Fruit fly (Drosophila melanogaster): Measurements from ENCODE around the gene CG14259.
A peak's percentile ranks its signal among the peaks of the same experiment; 100 is the strongest.

CG14259 gene

DNA sequence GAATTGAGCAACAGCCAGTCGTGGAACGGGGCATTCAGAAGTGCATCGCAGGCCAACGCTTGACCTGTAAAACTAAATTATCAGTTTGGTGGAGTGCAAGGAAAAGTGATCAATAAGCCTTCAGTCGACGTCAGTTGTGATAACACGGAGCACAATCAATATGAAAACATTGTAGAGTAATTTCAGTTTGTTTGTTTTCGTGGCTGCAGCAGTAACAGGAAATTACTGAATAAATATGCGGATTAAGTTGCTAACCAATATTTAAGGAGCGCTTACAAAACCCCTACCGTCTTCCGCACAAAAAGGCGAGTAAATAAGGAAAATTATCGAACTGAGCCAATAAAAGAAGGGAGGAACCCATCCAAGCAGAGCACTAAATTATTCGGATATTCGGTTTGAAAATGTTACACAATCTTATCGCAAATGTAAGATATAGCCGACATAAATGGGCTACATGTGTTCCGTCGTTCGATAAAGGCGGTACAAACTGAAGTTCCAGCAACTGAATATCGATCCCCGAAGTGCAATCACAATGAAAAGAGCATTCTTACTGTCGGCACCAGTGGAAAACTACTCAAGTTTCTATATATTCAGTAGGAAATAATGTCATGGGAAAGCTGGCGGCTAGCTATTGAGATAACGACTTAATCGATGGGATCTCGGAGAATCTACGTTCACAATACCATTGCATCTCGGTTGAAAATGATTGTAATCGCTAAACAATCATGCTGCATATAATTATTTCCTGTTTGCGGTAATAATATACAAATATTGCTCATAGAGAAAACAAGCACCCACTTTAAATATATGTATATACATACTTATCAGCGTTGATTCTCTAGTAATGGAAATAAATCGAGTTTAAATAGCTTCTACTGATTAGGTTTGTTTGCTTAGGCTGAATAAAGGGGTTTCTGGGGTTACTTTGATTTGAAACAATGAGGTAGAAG, 41.6 kb downstream of the CG14259 start (continued):
- TF ChIP-seq Ets97D (GFP tag; optimal IDR thresholded peaks at IDR 0.05) (no peak), Ets65A (GFP tag) (no peak), CG14441 (GFP tag; IDR thresholded peaks at IDR 0.05) (peak; percentile 34; the same call in 1 of the 2 replicates), CG31388 (GFP tag; optimal IDR thresholded peaks at IDR 0.05) (no peak), Atf-2 (GFP tag; optimal IDR thresholded peaks at IDR 0.05) (peak; percentile 58), Ssrp (tag; optimal IDR thresholded peaks at IDR 0.05) (no peak), CG4360 (GFP tag; IDR thresholded peaks at IDR 0.05) (peak; percentile 60), Hr51 (GFP tag; optimal IDR thresholded peaks at IDR 0.05) (peak; percentile 34 to 38), sim (GFP tag; IDR thresholded peaks at IDR 0.05) (peak; percentile 62; the same call in 1 of the 2 replicates), schlank (tag; optimal IDR thresholded peaks at IDR 0.05) (peak; percentile 7), CG6254 (GFP tag; optimal IDR thresholded peaks at IDR 0.05) (peak; percentile 54), Elba2 (GFP tag; optimal IDR thresholded peaks at IDR 0.05) (no peak), Poxn (GFP tag; IDR thresholded peaks at IDR 0.05) (no peak), Oaz (GFP tag; IDR thresholded peaks at IDR 0.05) (0 out of 2 replicates have a peak, but pooled peaks have one; percentile 28), CG18764 (GFP tag; optimal IDR thresholded peaks at IDR 0.05) (peak; percentile 79), Neu2 (GFP tag; optimal IDR thresholded peaks at IDR 0.05; ENCODE audit: borderline replicate concordance) (no peak), CG7928 (GFP tag; optimal IDR thresholded peaks at IDR 0.05) (no peak), CG10979 (tag; optimal IDR thresholded peaks at IDR 0.05) (peak; percentile 40), cad (GFP tag; optimal IDR thresholded peaks at IDR 0.05) (no peak), ewg (GFP tag; optimal IDR thresholded peaks at IDR 0.05) (peak; percentile 35), wor (GFP tag; IDR thresholded peaks at IDR 0.05) (no peak), pfk (GFP tag; optimal IDR thresholded peaks at IDR 0.05) (peak; percentile 21), phol (tag; optimal IDR thresholded peaks at IDR 0.05) (peak; percentile 5), PHDP (tag; optimal IDR thresholded peaks at IDR 0.05) (peak; percentile 66), CG2678 (tag; optimal IDR thresholded peaks at IDR 0.05) (peak; percentile 67), CG42726 (GFP tag; IDR thresholded peaks at IDR 0.05; ENCODE audit: partially characterized antibody) (no peak), MBD-R2 (GFP tag; IDR thresholded peaks at IDR 0.05) (no peak), CG4424 (GFP tag; optimal IDR thresholded peaks at IDR 0.05) (peak; percentile 47), CG11085 (GFP tag; IDR thresholded peaks at IDR 0.05) (no peak), CG18476 (GFP tag; optimal IDR thresholded peaks at IDR 0.05) (peak; percentile 47), caup (GFP tag; optimal IDR thresholded peaks at IDR 0.05; ENCODE audit: severe bottlenecking) (peak; percentile 71), CG18262 (tag; optimal IDR thresholded peaks at IDR 0.05) (peak; percentile 65), CG1832 (GFP tag; optimal IDR thresholded peaks at IDR 0.05) (no peak), exex (tag; optimal IDR thresholded peaks at IDR 0.05) (peak; percentile 39), pho (GFP tag; optimal IDR thresholded peaks at IDR 0.05) (no peak), Fer1 (GFP tag; optimal IDR thresholded peaks at IDR 0.05) (peak; percentile 7), CG10462 (GFP tag; optimal IDR thresholded peaks at IDR 0.05) (peak; percentile 66), run (tag; optimal IDR thresholded peaks at IDR 0.05) (peak; percentile 30), Med (GFP tag) (peak; percentile 92), CG7357 (GFP tag; IDR thresholded peaks at IDR 0.05) (no peak), her (GFP tag; optimal IDR thresholded peaks at IDR 0.05) (peak; percentile 25), TFAM (GFP tag; optimal IDR thresholded peaks at IDR 0.05) (peak; percentile 14), Ravus (GFP tag; IDR thresholded peaks at IDR 0.05) (no peak), CG8924 (tag; optimal IDR thresholded peaks at IDR 0.05) (peak; percentile 72), H15 (GFP tag; IDR thresholded peaks at IDR 0.05) (no peak), Myb (GFP tag; optimal IDR thresholded peaks at IDR 0.05) (peak; percentile 15), CG10431 (GFP tag; optimal IDR thresholded peaks at IDR 0.05) (peak; percentile 41), Hmx (GFP tag; optimal IDR thresholded peaks at IDR 0.05) (no peak), Drgx (GFP tag; IDR thresholded peaks at IDR 0.05) (no peak)
